Fruit fly (Drosophila melanogaster) whole organism, wandering third instar larva: ENCODE measurements around the gene PGAP1.

ENCODE experiments used
- Abd-B ChIP-seq: fragments of >200 bp; optimal IDR thresholded peaks from 2 replicates; lab custom pipeline; 2017; ENCODE audit warnings: missing biosample characterization, missing genetic modification characterization
- CG32264 ChIP-seq: fragments of 200-800 bp; sonication (Bioruptor generic); optimal IDR thresholded peaks from 2 replicates; lab custom pipeline; 2016; ENCODE audit warnings: missing biosample characterization, missing genetic modification characterization
- Dfd ChIP-seq: fragments of >200 bp; optimal IDR thresholded peaks from 2 replicates; lab custom pipeline; 2017; ENCODE audit warnings: missing biosample characterization, missing genetic modification characterization
- Hr83 ChIP-seq: fragments of 200-300 bp; sonication (Bioruptor generic); optimal IDR thresholded peaks from 2 replicates; lab custom pipeline; 2016; ENCODE audit warnings: missing biosample characterization, mild to moderate bottlenecking, missing genetic modification characterization, moderate library complexity; ENCODE audit not compliant: poor library complexity, severe bottlenecking
- Mio ChIP-seq: sonication (Bioruptor generic); optimal IDR thresholded peaks from 2 replicates; lab custom pipeline; 2016; ENCODE audit warnings: missing biosample characterization, missing genetic modification characterization
- dl ChIP-seq, 2 experiments: fragments of 175-275, 200-275 bp in 1 of 2; fragments of 200-275 bp in 1 of 2; sonication (Bioruptor generic); optimal IDR thresholded peaks; lab custom pipeline; 2018; ENCODE audit warnings: mild to moderate bottlenecking in 2 of 2, missing biosample characterization in 2 of 2, missing genetic modification characterization in 2 of 2, moderate library complexity in 2 of 2; ENCODE audit not compliant: partially characterized antibody in 2 of 2, insufficient read depth in 1 of 2
- dsf ChIP-seq: sonication (Bioruptor generic); optimal IDR thresholded peaks from 2 replicates; lab custom pipeline; 2016; ENCODE audit warnings: missing biosample characterization, missing genetic modification characterization, borderline replicate concordance
- fru ChIP-seq: fragments of 200-800 bp; sonication (Bioruptor generic); optimal IDR thresholded peaks from 3 replicates; lab custom pipeline; 2016; ENCODE audit warnings: missing biosample characterization, mild to moderate bottlenecking, missing genetic modification characterization
- h ChIP-seq: fragments of 200-800 bp; sonication (Bioruptor generic); optimal IDR thresholded peaks from 3 replicates; lab custom pipeline; 2016; ENCODE audit warnings: missing biosample characterization, mild to moderate bottlenecking, missing genetic modification characterization
- lola ChIP-seq: fragments of >200 bp; optimal IDR thresholded peaks from 2 replicates; lab custom pipeline; 2017; ENCODE audit warnings: missing biosample characterization, missing genetic modification characterization
- pan ChIP-seq: fragments of >200 bp; optimal IDR thresholded peaks from 2 replicates; lab custom pipeline; 2017
- psq ChIP-seq: fragments of 200-800 bp; sonication (Bioruptor generic); optimal IDR thresholded peaks from 3 replicates; lab custom pipeline; 2017; ENCODE audit warnings: missing biosample characterization, mild to moderate bottlenecking, missing genetic modification characterization, moderate library complexity
- sage ChIP-seq: fragments of 200-800 bp; sonication (Bioruptor generic); optimal IDR thresholded peaks from 2 replicates; lab custom pipeline; 2016; ENCODE audit warnings: missing biosample characterization, mild to moderate bottlenecking, missing genetic modification characterization
- usp ChIP-seq: fragments of >200 bp; optimal IDR thresholded peaks from 2 replicates; lab custom pipeline; 2017; ENCODE audit warnings: missing biosample characterization, missing genetic modification characterization

DNA sequence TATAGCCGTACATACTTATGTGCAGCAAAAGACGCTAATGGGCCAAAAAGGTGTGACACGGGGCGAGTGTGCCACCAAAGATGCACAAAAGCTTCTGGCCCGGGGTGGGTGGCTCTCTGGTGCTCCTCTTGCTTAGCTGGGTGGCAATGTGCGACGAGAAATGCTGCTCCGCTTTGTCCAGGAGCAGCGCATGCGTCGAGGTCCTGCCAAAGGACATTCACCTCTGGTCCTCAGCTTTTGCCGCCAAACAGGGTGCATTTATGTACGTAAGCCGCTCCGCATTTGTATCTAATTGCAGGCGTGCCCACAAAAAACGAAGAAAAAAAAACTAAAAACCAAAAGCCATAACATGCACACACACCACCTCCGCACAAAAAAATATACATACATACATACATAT lies 39.9 kb downstream of the PGAP1 start:
- no peak for TF ChIP-seq pan (lab: Kevin White, UChicago)
- TF ChIP-seq usp (GFP tag; lab: Kevin White, UChicago), result no peak
- TF ChIP-seq lola (GFP tag; lab: Kevin White, UChicago), result no peak
- TF ChIP-seq sage (GFP tag; lab: Kevin White, UChicago), result no peak
- no peak for TF ChIP-seq dsf
- TF ChIP-seq Abd-B (GFP tag; lab: Kevin White, UChicago), result no peak
- no peak for TF ChIP-seq Mio (GFP tag; lab: Kevin White, UChicago)
- TF ChIP-seq CG32264 (GFP tag; lab: Kevin White, UChicago), result no peak
- TF ChIP-seq fru (GFP tag; lab: Kevin White, UChicago), result no peak
- no peak for TF ChIP-seq psq (GFP tag; lab: Kevin White, UChicago)
- no peak for TF ChIP-seq Hr83 (GFP tag; lab: Kevin White, UChicago)
- no peak for TF ChIP-seq dl (GFP tag; optimal IDR thresholded peaks at IDR 0.05; lab: Kevin White, UChicago; ENCODE audit: insufficient read depth in 1 of 2, partially characterized antibody in 2 of 2)
- no peak for TF ChIP-seq Dfd (GFP tag; lab: Kevin White, UChicago)
- no peak for TF ChIP-seq h (GFP tag; lab: Kevin White, UChicago)
